Fruit fly (Drosophila melanogaster) whole organism, embryonic: Measurements from ENCODE around the gene rau.
A peak's percentile ranks its signal among the peaks of the same experiment; 100 is the strongest.

ENCODE experiments used
- B-H2 ChIP-seq: fragments of 200-800 bp; sonication (Bioruptor generic); optimal IDR thresholded peaks from 2 replicates; lab custom pipeline; 2018; ENCODE audit warnings: missing biosample characterization, mild to moderate bottlenecking, missing genetic modification characterization
- BtbVII ChIP-seq: fragments of 200-800 bp; sonication (Bioruptor generic); optimal IDR thresholded peaks from 3 replicates; lab custom pipeline; 2017; ENCODE audit warnings: missing biosample characterization, mild to moderate bottlenecking, missing genetic modification characterization
- C15 ChIP-seq: fragments of 200-800 bp; sonication (Bioruptor generic); IDR thresholded peaks from 3 replicates; pipeline ENCODE4 v1.3.6; 2022; ENCODE audit warnings: missing biosample characterization, missing genetic modification characterization
- CG10366 ChIP-seq: fragments of 200-800 bp; sonication (Bioruptor generic); IDR thresholded peaks from 2 replicates; pipeline ENCODE4 v1.3.6; 2022; ENCODE audit warnings: missing biosample characterization, missing genetic modification characterization
- CG11398 ChIP-seq: fragments of 200-800 bp; sonication (Bioruptor generic); optimal IDR thresholded peaks from 2 replicates; lab custom pipeline; 2016; ENCODE audit warnings: missing biosample characterization, missing genetic modification characterization
- CG12104 ChIP-seq: fragments of 200-800 bp; sonication (Bioruptor generic); optimal IDR thresholded peaks from 3 replicates; lab custom pipeline; 2016; ENCODE audit warnings: missing biosample characterization, missing genetic modification characterization
- CG12769 ChIP-seq: fragments of 200-800 bp; sonication (Bioruptor generic); optimal IDR thresholded peaks from 2 replicates; lab custom pipeline; 2019; ENCODE audit warnings: missing biosample characterization, mild to moderate bottlenecking, missing genetic modification characterization, moderate library complexity
- CG13424 ChIP-seq: fragments of 200-800 bp; sonication (Bioruptor generic); optimal IDR thresholded peaks from 2 replicates; lab custom pipeline; 2019; ENCODE audit warnings: missing biosample characterization, mild to moderate bottlenecking, missing genetic modification characterization, moderate library complexity
- CG14441 ChIP-seq: fragments of 200-800 bp; sonication (Bioruptor generic); IDR thresholded peaks from 2 replicates; pipeline ENCODE4 v1.3.6; 2022; ENCODE audit warnings: missing biosample characterization, missing genetic modification characterization
- CG14860 ChIP-seq: fragments of 200-800 bp; sonication (Bioruptor generic); IDR thresholded peaks from 3 replicates; pipeline ENCODE4 v1.3.6; 2022; ENCODE audit warnings: missing biosample characterization, missing genetic modification characterization; ENCODE audit not compliant: partially characterized antibody
- CG15269 ChIP-seq: fragments of 200-800 bp; sonication (Bioruptor generic); optimal IDR thresholded peaks from 2 replicates; lab custom pipeline; 2018; ENCODE audit warnings: missing biosample characterization, mild to moderate bottlenecking, missing genetic modification characterization, moderate library complexity
- CG1647 ChIP-seq: fragments of 200-800 bp; sonication (Bioruptor generic); optimal IDR thresholded peaks from 3 replicates; lab custom pipeline; 2016; ENCODE audit warnings: missing biosample characterization, missing genetic modification characterization
- CG16813 ChIP-seq: fragments of 200-800 bp; sonication (Bioruptor generic); IDR thresholded peaks from 3 replicates; pipeline ENCODE4 v1.3.6; 2022; ENCODE audit warnings: missing biosample characterization, missing genetic modification characterization; ENCODE audit not compliant: partially characterized antibody
- CG17359 ChIP-seq: fragments of 200-800 bp; sonication (Bioruptor generic); optimal IDR thresholded peaks from 3 replicates; lab custom pipeline; 2018; ENCODE audit warnings: missing biosample characterization, mild to moderate bottlenecking, missing genetic modification characterization, moderate library complexity
- CG30020 ChIP-seq: fragments of 200-800 bp; optimal IDR thresholded peaks from 2 replicates; lab custom pipeline; 2019; ENCODE audit warnings: missing biosample characterization, mild to moderate bottlenecking, missing genetic modification characterization, moderate library complexity
- CG30431 ChIP-seq: fragments of 200-800 bp; sonication (Bioruptor generic); optimal IDR thresholded peaks from 2 replicates; lab custom pipeline; 2017; ENCODE audit warnings: missing biosample characterization, missing genetic modification characterization
- CG33557 ChIP-seq: fragments of 200-800 bp; sonication (Bioruptor generic); optimal IDR thresholded peaks from 2 replicates; lab custom pipeline; 2019; ENCODE audit warnings: missing biosample characterization, mild to moderate bottlenecking, missing genetic modification characterization, moderate library complexity
- CG34376 ChIP-seq: fragments of 200-800 bp; sonication (Bioruptor generic); optimal IDR thresholded peaks from 2 replicates; lab custom pipeline; 2018; ENCODE audit warnings: missing biosample characterization, mild to moderate bottlenecking, missing genetic modification characterization
- CG8089 ChIP-seq: fragments of 200-800 bp; sonication (Bioruptor generic); optimal IDR thresholded peaks from 3 replicates; lab custom pipeline; 2016; ENCODE audit warnings: missing biosample characterization, missing genetic modification characterization
- CG9727 ChIP-seq: fragments of 200-800 bp; sonication (Bioruptor generic); optimal IDR thresholded peaks from 3 replicates; lab custom pipeline; 2017; ENCODE audit warnings: missing biosample characterization, mild to moderate bottlenecking, missing genetic modification characterization
- Camta ChIP-seq: fragments of 200-800 bp; sonication (Bioruptor generic); optimal IDR thresholded peaks from 2 replicates; lab custom pipeline; 2016; ENCODE audit warnings: missing biosample characterization, missing genetic modification characterization
- ERR ChIP-seq: fragments of 200-800 bp; sonication (Bioruptor generic); optimal IDR thresholded peaks from 2 replicates; lab custom pipeline; 2016; ENCODE audit warnings: missing biosample characterization, missing genetic modification characterization
- H2.0 ChIP-seq: fragments of 200-800 bp; sonication (Bioruptor generic); IDR thresholded peaks from 2 replicates; pipeline ENCODE4 v1.3.6; 2022; ENCODE audit warnings: missing biosample characterization, missing genetic modification characterization
- HLH54F ChIP-seq: fragments of 200-800 bp; sonication (Bioruptor generic); optimal IDR thresholded peaks from 3 replicates; lab custom pipeline; 2016; ENCODE audit warnings: missing biosample characterization, missing genetic modification characterization
- Hand ChIP-seq: fragments of 200-800 bp; sonication (Bioruptor generic); optimal IDR thresholded peaks from 2 replicates; lab custom pipeline; 2017; ENCODE audit warnings: mild to moderate bottlenecking, missing biosample characterization, missing genetic modification reagents, missing genetic modification characterization
- Hr78 ChIP-seq, 2 experiments: fragments of 200-800 bp in 1 of 2; fragments of >200 bp in 1 of 2; sonication (Bioruptor generic) in 1 of 2; optimal IDR thresholded peaks; 2 replicates each; lab custom pipeline; 2017 to 2019; ENCODE audit warnings: missing biosample characterization in 2 of 2, missing genetic modification characterization in 2 of 2, mild to moderate bottlenecking in 1 of 2, moderate library complexity in 1 of 2
- Lim3 ChIP-seq: fragments of 200-800 bp; sonication (Bioruptor generic); IDR thresholded peaks from 2 replicates; pipeline ENCODE4 v1.3.6; 2022; ENCODE audit warnings: missing biosample characterization, missing genetic modification characterization
- MBD-R2 ChIP-seq: fragments of 200-800 bp; sonication (Bioruptor generic); IDR thresholded peaks from 2 replicates; pipeline ENCODE4 v1.3.6; 2022; ENCODE audit warnings: missing biosample characterization, missing genetic modification characterization
- al ChIP-seq: fragments of 200-800 bp; sonication (Bioruptor generic); IDR thresholded peaks from 2 replicates; pipeline ENCODE4 v1.3.6; 2022; ENCODE audit warnings: missing biosample characterization, missing genetic modification characterization
- btn ChIP-seq: fragments of 200-800 bp; sonication (Bioruptor generic); optimal IDR thresholded peaks from 2 replicates; lab custom pipeline; 2016; ENCODE audit warnings: missing biosample characterization, missing genetic modification characterization
- cg ChIP-seq: fragments of 200-800 bp; sonication (Bioruptor generic); optimal IDR thresholded peaks from 3 replicates; lab custom pipeline; 2019; ENCODE audit warnings: missing biosample characterization, mild to moderate bottlenecking, missing genetic modification characterization, moderate library complexity
- corto ChIP-seq: fragments of 200-800 bp; sonication (Bioruptor generic); optimal IDR thresholded peaks from 2 replicates; lab custom pipeline; 2016; ENCODE audit warnings: missing biosample characterization, mild to moderate bottlenecking, missing genetic modification characterization, moderate library complexity
- dmrt11E ChIP-seq: fragments of 200-800 bp; sonication (Bioruptor generic); optimal IDR thresholded peaks from 3 replicates; lab custom pipeline; 2018; ENCODE audit warnings: missing biosample characterization, mild to moderate bottlenecking, missing genetic modification characterization, moderate library complexity
- fd102C ChIP-seq: fragments of 200-800 bp; sonication (Bioruptor generic); optimal IDR thresholded peaks from 2 replicates; lab custom pipeline; 2018; ENCODE audit warnings: missing biosample characterization, mild to moderate bottlenecking, missing genetic modification characterization, moderate library complexity
- fd3F ChIP-seq: fragments of 200-800 bp; sonication (Bioruptor generic); optimal IDR thresholded peaks from 2 replicates; lab custom pipeline; 2018; ENCODE audit warnings: missing biosample characterization, mild to moderate bottlenecking, missing genetic modification characterization, moderate library complexity
- gsb-n ChIP-seq: fragments of 200-800 bp; sonication (Bioruptor generic); optimal IDR thresholded peaks from 3 replicates; lab custom pipeline; 2018; ENCODE audit warnings: missing biosample characterization, mild to moderate bottlenecking, missing genetic modification characterization
- jing ChIP-seq: fragments of 200-800 bp; sonication (Bioruptor generic); optimal IDR thresholded peaks from 2 replicates; lab custom pipeline; 2018; ENCODE audit warnings: missing biosample characterization, mild to moderate bottlenecking, missing genetic modification characterization
- klu ChIP-seq: fragments of 200-800 bp; sonication (Bioruptor generic); IDR thresholded peaks from 2 replicates; pipeline ENCODE4 v1.3.6; 2022; ENCODE audit warnings: missing biosample characterization, missing genetic modification characterization
- lbe ChIP-seq: fragments of 200-800 bp; sonication (Bioruptor generic); optimal IDR thresholded peaks from 2 replicates; lab custom pipeline; 2016; ENCODE audit warnings: missing biosample characterization, mild to moderate bottlenecking, missing genetic modification characterization
- lola ChIP-seq, 3 experiments: fragments of >200 bp in 2 of 3; fragments of 200-800 bp in 1 of 3; sonication (Bioruptor generic) in 1 of 3; optimal IDR thresholded peaks; 2 replicates each; lab custom pipeline; 2017 to 2019; ENCODE audit warnings: missing biosample characterization in 3 of 3, missing genetic modification characterization in 3 of 3, mild to moderate bottlenecking in 1 of 3, moderate library complexity in 1 of 3
- lov ChIP-seq, 2 experiments: fragments of 200-800 bp in 1 of 2; fragments of >200 bp in 1 of 2; sonication (Bioruptor generic) in 1 of 2; IDR thresholded peaks in 1 of 2; optimal IDR thresholded peaks in 1 of 2; 2 replicates in 1 of 2; 3 replicates in 1 of 2; pipeline versions ENCODE4 v1.3.6 to Lab custom; 2017 to 2022; ENCODE audit warnings: missing biosample characterization in 1 of 2, missing genetic modification characterization in 1 of 2
- oc ChIP-seq: fragments of 200-800 bp; sonication (Bioruptor generic); optimal IDR thresholded peaks from 2 replicates; lab custom pipeline; 2018; ENCODE audit warnings: missing biosample characterization, mild to moderate bottlenecking, missing genetic modification characterization, moderate library complexity
- p53 ChIP-seq: fragments of 200-800 bp; sonication (Bioruptor generic); optimal IDR thresholded peaks from 2 replicates; lab custom pipeline; 2016; ENCODE audit warnings: missing biosample characterization, missing genetic modification characterization
- rib ChIP-seq: fragments of 200-800 bp; sonication (Bioruptor generic); IDR thresholded peaks from 2 replicates; pipeline ENCODE4 v1.3.6; 2022; ENCODE audit warnings: missing biosample characterization, missing genetic modification characterization
- stc ChIP-seq: fragments of 200-800 bp; sonication (Bioruptor generic); IDR thresholded peaks from 2 replicates; pipeline ENCODE4 v1.3.6; 2022; ENCODE audit warnings: missing biosample characterization, missing genetic modification characterization
- tna ChIP-seq: fragments of 200-800 bp; sonication (Bioruptor generic); IDR thresholded peaks from 2 replicates; pipeline ENCODE4 v1.3.6; 2022; ENCODE audit warnings: missing biosample characterization, missing genetic modification characterization; ENCODE audit not compliant: partially characterized antibody
- unc-4 ChIP-seq: fragments of 200-800 bp; sonication (Bioruptor generic); IDR thresholded peaks from 2 replicates; pipeline ENCODE4 v1.3.6; 2022; ENCODE audit warnings: missing biosample characterization, missing genetic modification characterization; ENCODE audit not compliant: partially characterized antibody
- usp ChIP-seq: fragments of >200 bp; optimal IDR thresholded peaks from 2 replicates; lab custom pipeline; 2017; ENCODE audit warnings: missing biosample characterization, missing genetic modification characterization

rau gene

dm6 chr2L:5879363-5879934 is at the start of gene rau (continued):
- TF ChIP-seq corto (GFP tag; lab: Kevin White, UChicago) (no peak), CG33557 (GFP tag; lab: Kevin White, UChicago) (peak; percentile 70), Lim3 (GFP tag; lab: Robert Waterston, UW) (no peak), CG15269 (peak; percentile 72), cg (GFP tag; lab: Kevin White, UChicago) (peak; percentile 92), p53 (GFP tag; lab: Kevin White, UChicago) (no peak), B-H2 (GFP tag; lab: Kevin White, UChicago) (peak; percentile 65), ERR (GFP tag; lab: Kevin White, UChicago) (no peak), C15 (peak; percentile 51; the same call in 1 of the 3 replicates), oc (tag; lab: Kevin White, UChicago) (peak; percentile 66), Hr78 (GFP tag; optimal IDR thresholded peaks at IDR 0.05; lab: Kevin White, UChicago) (peak in 1 of 2 experiments; percentile 68), gsb-n (tag; lab: Kevin White, UChicago) (peak; percentile 60), CG16813 (peak; percentile 28; the same call in 1 of the 3 replicates), Camta (GFP tag; lab: Kevin White, UChicago) (peak; percentile 40), jing (peak; percentile 26), btn (GFP tag; lab: Kevin White, UChicago) (no peak), CG9727 (peak; percentile 72), CG1647 (GFP tag; lab: Kevin White, UChicago) (no peak), fd102C (GFP tag; lab: Kevin White, UChicago) (peak; percentile 43), MBD-R2 (GFP tag; lab: Robert Waterston, UW) (no peak), rib (0 out of 2 replicates have a peak, but pooled peaks have one; percentile 24), Hand (peak; percentile 15), CG12104 (GFP tag; lab: Kevin White, UChicago) (peak; percentile 41), CG14441 (peak; percentile 61), CG12769 (tag; lab: Kevin White, UChicago) (no peak), dmrt11E (tag; lab: Kevin White, UChicago) (peak; percentile 76), CG34376 (peak; percentile 73), HLH54F (peak; percentile 5), CG30431 (GFP tag; lab: Kevin White, UChicago) (peak; percentile 43), al (peak; percentile 58), klu (GFP tag; lab: Robert Waterston, UW) (peak; percentile 68; the same call in 1 of the 2 replicates), usp (GFP tag; lab: Kevin White, UChicago) (no peak), stc (no peak), unc-4 (no peak), tna (GFP tag; lab: Robert Waterston, UW) (no peak), CG10366 (GFP tag; lab: Robert Waterston, UW) (peak; percentile 60), H2.0 (peak; percentile 36; the same call in 1 of the 2 replicates), lov (optimal IDR thresholded peaks at IDR 0.05; lab: Kevin White, UChicago) (no peak), lov (GFP tag; IDR thresholded peaks at IDR 0.05; lab: Robert Waterston, UW) (0 out of 3 replicates have a peak, but pooled peaks have one; percentile 57), CG13424 (tag; lab: Kevin White, UChicago) (peak; percentile 85), CG14860 (0 out of 3 replicates have a peak, but pooled peaks have one; percentile 27), CG17359 (tag; lab: Kevin White, UChicago) (peak; percentile 74), CG11398 (GFP tag; lab: Kevin White, UChicago) (peak; percentile 31), lbe (peak; percentile 38), BtbVII (peak; percentile 55), fd3F (GFP tag; lab: Kevin White, UChicago) (peak; percentile 42), CG8089 (GFP tag; lab: Kevin White, UChicago) (peak; percentile 37), lola (GFP tag; optimal IDR thresholded peaks at IDR 0.05; lab: Kevin White, UChicago) (peak in 1 of 3 experiments; percentile 68), CG30020 (tag; lab: Kevin White, UChicago) (peak; percentile 31)
